Worm (Caenorhabditis elegans) whole organism, mixed stage, embryonic: ENCODE results near the gene R13A5.10.
A peak's percentile ranks its signal among the peaks of the same experiment; 100 is the strongest.

Experiments used
- ceh-83 ChIP-seq: fragments of 200-800 bp; sonication (Bioruptor generic); optimal IDR thresholded peaks from 2 replicates; lab custom pipeline; 2018; ENCODE audit warnings: mild to moderate bottlenecking, missing genetic modification characterization, missing compliant biosample characterization
- unc-62 ChIP-seq: fragments of 150-350 bp; optimal IDR thresholded peaks from 2 replicates; lab custom pipeline; 2014; ENCODE audit warnings: missing biosample characterization, missing genetic modification reagents, missing genetic modification characterization

- TF ChIP-seq unc-62 (peak; percentile 99), ceh-83 (GFP tag; lab: Kevin White, UChicago) (no peak)
These were observed 28.1 kb downstream of the R13A5.10 start for ce11 chrIII:7554697-7555145.
